Worm (Caenorhabditis elegans) whole organism, L4 larva: ENCODE measurements around the gene col-99.

ENCODE experiments used
- D1046.2 ChIP-seq: fragments of 200-800 bp; sonication (Bioruptor generic); IDR thresholded peaks from 2 replicates; pipeline ENCODE4 v1.3.6; 2022; ENCODE audit warnings: missing genetic modification characterization, missing compliant biosample characterization
- F10B5.3 ChIP-seq: sonication (generic microtip); optimal IDR thresholded peaks from 2 replicates; lab custom pipeline; 2016; ENCODE audit warnings: mild to moderate bottlenecking, missing genetic modification characterization, missing compliant biosample characterization
- Y5F2A.4 ChIP-seq: fragments of 200-800 bp; sonication (Bioruptor generic); optimal IDR thresholded peaks from 2 replicates; lab custom pipeline; 2018; ENCODE audit warnings: mild to moderate bottlenecking, missing genetic modification characterization, missing compliant biosample characterization
- ZK546.5 ChIP-seq, 2 experiments: sonication (generic microtip); optimal IDR thresholded peaks; 2 replicates each; lab custom pipeline; 2017; ENCODE audit warnings: missing biosample characterization in 2 of 2, missing genetic modification characterization in 2 of 2
- arid-1 ChIP-seq: fragments of 200-800 bp; sonication (Bioruptor generic); conservative IDR thresholded peaks from 2 replicates; pipeline ENCODE4 v1.3.6; 2022; ENCODE audit warnings: missing genetic modification reagents, missing genetic modification characterization, missing compliant biosample characterization
- ceh-32 ChIP-seq: sonication (generic microtip); optimal IDR thresholded peaks from 2 replicates; lab custom pipeline; 2016; ENCODE audit warnings: mild to moderate bottlenecking, missing genetic modification characterization, missing compliant biosample characterization; ENCODE audit not compliant: poor library complexity
- ceh-44 ChIP-seq: fragments of 200-800 bp; sonication (Bioruptor generic); IDR thresholded peaks from 2 replicates; pipeline ENCODE4 v1.3.6; 2022; ENCODE audit warnings: missing genetic modification reagents, missing genetic modification characterization, missing compliant biosample characterization
- ceh-62 ChIP-seq: sonication (generic microtip); optimal IDR thresholded peaks from 2 replicates; lab custom pipeline; 2017; ENCODE audit warnings: missing biosample characterization, missing genetic modification characterization
- cey-2 ChIP-seq: sonication (generic microtip); optimal IDR thresholded peaks from 3 replicates; lab custom pipeline; 2017; ENCODE audit warnings: missing genetic modification characterization, mild to moderate bottlenecking, missing compliant biosample characterization, antibody characterized with exemption, borderline replicate concordance; ENCODE audit not compliant: insufficient read depth
- daf-16 ChIP-seq, 3 experiments: sonication (generic microtip); optimal IDR thresholded peaks; 2 replicates each; lab custom pipeline; 2016 to 2017; ENCODE audit warnings: missing genetic modification characterization in 3 of 3, missing genetic modification reagents in 3 of 3, mild to moderate bottlenecking in 2 of 3, missing compliant biosample characterization in 2 of 3, missing biosample characterization in 1 of 3, moderate library complexity in 1 of 3
- daf-8 ChIP-seq: fragments of 200-800 bp; sonication (Bioruptor generic); IDR thresholded peaks from 2 replicates; pipeline ENCODE4 v1.3.6; 2022; ENCODE audit warnings: missing genetic modification characterization, missing compliant biosample characterization
- dmd-6 ChIP-seq: fragments of 200-800 bp; sonication (Bioruptor generic); IDR thresholded peaks from 2 replicates; pipeline ENCODE4 v1.3.6; 2022; ENCODE audit warnings: missing genetic modification reagents, missing genetic modification characterization, missing compliant biosample characterization
- dmd-9 ChIP-seq: fragments of 200-800 bp; sonication (Bioruptor generic); IDR thresholded peaks from 2 replicates; pipeline ENCODE4 v1.3.6; 2022; ENCODE audit warnings: missing genetic modification reagents, missing genetic modification characterization, missing compliant biosample characterization
- duxl-1 ChIP-seq: sonication (generic microtip); optimal IDR thresholded peaks from 2 replicates; lab custom pipeline; 2016; ENCODE audit warnings: mild to moderate bottlenecking, missing genetic modification characterization, moderate library complexity, missing compliant biosample characterization; ENCODE audit not compliant: poor library complexity
- egl-27 ChIP-seq: sonication (generic microtip); optimal IDR thresholded peaks from 3 replicates; lab custom pipeline; 2017; ENCODE audit warnings: missing biosample characterization, missing genetic modification reagents, missing genetic modification characterization
- egl-43 ChIP-seq: fragments of 200-800 bp; sonication (Bioruptor generic); IDR thresholded peaks from 2 replicates; pipeline ENCODE4 v1.3.6; 2022; ENCODE audit warnings: missing genetic modification reagents, missing genetic modification characterization, missing compliant biosample characterization
- fos-1 ChIP-seq: fragments of 150-350 bp; optimal IDR thresholded peaks from 2 replicates; lab custom pipeline; 2014; ENCODE audit warnings: missing biosample characterization, missing genetic modification characterization
- jun-1 ChIP-seq: fragments of 150-350 bp; optimal IDR thresholded peaks from 2 replicates; lab custom pipeline; 2014; ENCODE audit warnings: missing biosample characterization, missing genetic modification reagents, missing genetic modification characterization
- lin-13 ChIP-seq: fragments of 150-350 bp; optimal IDR thresholded peaks from 2 replicates; lab custom pipeline; 2014; ENCODE audit warnings: missing biosample characterization, missing genetic modification reagents, missing genetic modification characterization
- lin-38 ChIP-seq: fragments of 200-800 bp; sonication (Bioruptor generic); IDR thresholded peaks from 2 replicates; pipeline ENCODE4 v1.3.6; 2022; ENCODE audit warnings: missing genetic modification reagents, missing genetic modification characterization, missing compliant biosample characterization
- madf-5 ChIP-seq, 2 experiments: fragments of 200-800 bp; sonication (Bioruptor generic); IDR thresholded peaks; 2 replicates each; pipeline ENCODE4 v1.3.6; 2022; ENCODE audit warnings: missing compliant biosample characterization in 2 of 2, missing genetic modification characterization in 2 of 2
- madf-9 ChIP-seq: fragments of 200-800 bp; sonication (Bioruptor generic); conservative IDR thresholded peaks from 2 replicates; pipeline ENCODE4 v1.3.6; 2022; ENCODE audit warnings: missing genetic modification reagents, missing genetic modification characterization, missing compliant biosample characterization
- mdt-29 ChIP-seq: fragments of 200-800 bp; sonication (Bioruptor generic); IDR thresholded peaks from 2 replicates; pipeline ENCODE4 v1.3.6; 2022; ENCODE audit warnings: missing genetic modification reagents, missing genetic modification characterization, missing compliant biosample characterization
- mep-1 ChIP-seq: fragments of 150-350 bp; sonication (generic microtip); optimal IDR thresholded peaks from 3 replicates; lab custom pipeline; 2014; ENCODE audit warnings: missing biosample characterization, missing genetic modification characterization
- mes-2 ChIP-seq: sonication (generic microtip); optimal IDR thresholded peaks from 2 replicates; lab custom pipeline; 2016; ENCODE audit warnings: missing genotype, mild to moderate bottlenecking, missing genetic modification characterization, missing compliant biosample characterization; ENCODE audit not compliant: poor library complexity, severe bottlenecking
- nhr-10 ChIP-seq: fragments of 150-350 bp; optimal IDR thresholded peaks from 2 replicates; lab custom pipeline; 2014; ENCODE audit warnings: missing biosample characterization, missing genetic modification characterization
- nhr-41 ChIP-seq: fragments of 200-800 bp; sonication (Bioruptor generic); IDR thresholded peaks from 2 replicates; pipeline ENCODE4 v1.3.6; 2022; ENCODE audit warnings: missing genetic modification reagents, missing genetic modification characterization, missing compliant biosample characterization
- nhr-48 ChIP-seq: sonication (generic microtip); optimal IDR thresholded peaks from 2 replicates; lab custom pipeline; 2016; ENCODE audit warnings: mild to moderate bottlenecking, missing genetic modification characterization, missing compliant biosample characterization
- saeg-2 ChIP-seq: fragments of 200-800 bp; sonication (Bioruptor generic); IDR thresholded peaks from 2 replicates; pipeline ENCODE4 v1.3.6; 2022; ENCODE audit warnings: missing genetic modification reagents, missing genetic modification characterization, missing compliant biosample characterization
- sdz-12 ChIP-seq: fragments of 200-800 bp; sonication (Bioruptor generic); optimal IDR thresholded peaks from 2 replicates; lab custom pipeline; 2018; ENCODE audit warnings: mild to moderate bottlenecking, missing genetic modification characterization, missing compliant biosample characterization
- spr-3 ChIP-seq: fragments of 200-800 bp; sonication (Bioruptor generic); optimal IDR thresholded peaks from 2 replicates; lab custom pipeline; 2018; ENCODE audit warnings: mild to moderate bottlenecking, missing genetic modification characterization, missing compliant biosample characterization
- tra-1 ChIP-seq: fragments of 200-800 bp; sonication (Bioruptor generic); IDR thresholded peaks from 2 replicates; pipeline ENCODE4 v1.3.6; 2022; ENCODE audit warnings: missing genetic modification reagents, missing genetic modification characterization, missing compliant biosample characterization
- zfp-3 ChIP-seq: fragments of 200-800 bp; sonication (Bioruptor generic); conservative IDR thresholded peaks from 2 replicates; pipeline ENCODE4 v1.3.6; 2022; ENCODE audit warnings: missing genetic modification reagents, missing genetic modification characterization, missing compliant biosample characterization
- zip-11 ChIP-seq: fragments of 200-800 bp; sonication (Bioruptor generic); IDR thresholded peaks from 2 replicates; pipeline ENCODE4 v1.3.6; 2022; ENCODE audit warnings: missing genetic modification characterization, missing compliant biosample characterization
- ztf-11 ChIP-seq: fragments of 150-350 bp; optimal IDR thresholded peaks from 2 replicates; lab custom pipeline; 2014; ENCODE audit warnings: missing biosample characterization, missing genetic modification characterization

The col-99 gene

ce11 chrIV:162530-162929 lies 14.8 kb upstream of the col-99 start, which contains the start of gene Y38C1AA.6:
Gene Y38C1AA.6 (plus strand): TSS chrIV:162830.
- TF ChIP-seq daf-16 (GFP tag; optimal IDR thresholded peaks at IDR 0.05; lab: Kevin White, UChicago) (no peak), daf-16 (tag; optimal IDR thresholded peaks at IDR 0.05; lab: Kevin White, UChicago) (peak; percentile 62), jun-1 (tag; lab: Kevin White, UChicago) (no peak)

- TF ChIP-seq saeg-2 (GFP tag; lab: Robert Waterston, UW) (no peak), jun-1 (tag; lab: Kevin White, UChicago) (no peak), ceh-32 (tag; lab: Kevin White, UChicago) (no peak), F10B5.3 (tag; lab: Kevin White, UChicago) (no peak), fos-1 (no peak), madf-5 (GFP tag; IDR thresholded peaks at IDR 0.05; lab: Robert Waterston, UW) (no peak), zfp-3 (GFP tag; lab: Robert Waterston, UW) (no peak), daf-8 (GFP tag; lab: Robert Waterston, UW) (no peak), mdt-29 (GFP tag; lab: Robert Waterston, UW) (no peak), nhr-48 (tag; lab: Kevin White, UChicago) (no peak), ztf-11 (tag; lab: Kevin White, UChicago) (no peak)
Observed at ce11 chrIV:159864-160263, 12.1 kb upstream of the col-99 start, which contains the start of gene Y38C1AA.19. Gene Y38C1AA.19 (plus strand): TSS chrIV:160164.

ce11 chrIV:158662-159061 lies 10.9 kb upstream of the col-99 start, which contains the start of gene Y38C1AA.7:
Gene Y38C1AA.7 (plus strand): TSS chrIV:158962.
- TF ChIP-seq madf-9 (GFP tag; lab: Robert Waterston, UW) (no peak), nhr-41 (no peak), zip-11 (GFP tag; lab: Robert Waterston, UW) (no peak), daf-8 (GFP tag; lab: Robert Waterston, UW) (no peak), ZK546.5 (tag; optimal IDR thresholded peaks at IDR 0.05; lab: Kevin White, UChicago) (no peak), ztf-11 (tag; lab: Kevin White, UChicago) (no peak), tra-1 (no peak), dmd-6 (GFP tag; lab: Robert Waterston, UW) (no peak)

ce11 chrIV:157809-158208 lies 10.1 kb upstream of the col-99 start, which contains the start of gene gegf-1:
Gene gegf-1 (minus strand): TSS chrIV:157909.
- TF ChIP-seq egl-43 (GFP tag; lab: Robert Waterston, UW) = no peak
- no peak for TF ChIP-seq sdz-12 (GFP tag; lab: Kevin White, UChicago)
- no peak for TF ChIP-seq saeg-2 (GFP tag; lab: Robert Waterston, UW)
- TF ChIP-seq ZK546.5 (tag; optimal IDR thresholded peaks at IDR 0.05; lab: Kevin White, UChicago) = no peak
- no peak for TF ChIP-seq Y5F2A.4 (GFP tag; lab: Kevin White, UChicago)
- TF ChIP-seq arid-1 (GFP tag; lab: Robert Waterston, UW) = no peak
- TF ChIP-seq cey-2 (tag; lab: Kevin White, UChicago) = no peak
- TF ChIP-seq mes-2 (tag; lab: Kevin White, UChicago) = no peak
- TF ChIP-seq egl-27 (tag; lab: Kevin White, UChicago) = no peak
- TF ChIP-seq ceh-44 (GFP tag; lab: Robert Waterston, UW) = no peak
- TF ChIP-seq nhr-10 = no peak
- no peak for TF ChIP-seq spr-3 (GFP tag; lab: Kevin White, UChicago)
- TF ChIP-seq daf-8 (GFP tag; lab: Robert Waterston, UW) = no peak
- TF ChIP-seq dmd-9 (GFP tag; lab: Robert Waterston, UW) = no peak
- no peak for TF ChIP-seq lin-38 (GFP tag; lab: Robert Waterston, UW)
- no peak for TF ChIP-seq mep-1 (tag; lab: Kevin White, UChicago)
- no peak for TF ChIP-seq ceh-62 (tag; lab: Kevin White, UChicago)
- no peak for TF ChIP-seq lin-13 (GFP tag; lab: Kevin White, UChicago)
- TF ChIP-seq duxl-1 (tag; lab: Kevin White, UChicago) = no peak
- TF ChIP-seq D1046.2 (GFP tag; lab: Robert Waterston, UW) = no peak
